1 fruit fly cellular context compared by ENCODE assay signal in genomic region chr2L:2765659-2766373, dm6.
A peak's percentile ranks its signal among the peaks of the same experiment; 100 is the strongest.
TF ChIP-seq lines count a peak whose summit lies in the region.

Gene Snx21, minus strand, starts transcription at chr2L:2765665.
Gene aph-1, plus strand, starts transcription at chr2L:2766233.

TF ChIP-seq in whole organism, embryonic, 481 proteins besides CTCF, POLR2A, EP300 and RAD21 (continued from another document and continues in another):
- TF ChIP-seq HmgD (GFP tag; optimal IDR thresholded peaks at IDR 0.05; lab: Kevin White, UChicago) = peak; percentile 81
- TF ChIP-seq pros (GFP tag; optimal IDR thresholded peaks at IDR 0.05; lab: Kevin White, UChicago) = peak; percentile 46
- no peak for TF ChIP-seq CG15479 (GFP tag; optimal IDR thresholded peaks at IDR 0.05; lab: Kevin White, UChicago)
- TF ChIP-seq crc (GFP tag; optimal IDR thresholded peaks at IDR 0.05; lab: Kevin White, UChicago) = peak; percentile 74
- peak; percentile 86 for TF ChIP-seq org-1 (GFP tag; optimal IDR thresholded peaks at IDR 0.05; lab: Kevin White, UChicago)
- TF ChIP-seq CG17359 (tag; optimal IDR thresholded peaks at IDR 0.05; lab: Kevin White, UChicago) = peak; percentile 92
- peak; percentile 83 for TF ChIP-seq danr (GFP tag; IDR thresholded peaks at IDR 0.05; lab: Robert Waterston, UW)
- no peak for TF ChIP-seq sc (optimal IDR thresholded peaks at IDR 0.05; lab: Kevin White, UChicago)
- TF ChIP-seq sc (GFP tag; optimal IDR thresholded peaks at IDR 0.05; lab: Kevin White, UChicago) = peak; percentile 87
- peak; percentile 34 for TF ChIP-seq ftz-f1 (GFP tag; optimal IDR thresholded peaks at IDR 0.05; lab: Kevin White, UChicago)
- peak; percentile 85 for TF ChIP-seq ems (GFP tag; optimal IDR thresholded peaks at IDR 0.05; lab: Kevin White, UChicago)
- peak; percentile 72 for TF ChIP-seq gt (GFP tag; IDR thresholded peaks at IDR 0.05; lab: Robert Waterston, UW)
- peak; percentile 84 for TF ChIP-seq kah (GFP tag; optimal IDR thresholded peaks at IDR 0.05; lab: Kevin White, UChicago)
- TF ChIP-seq p53 (GFP tag; optimal IDR thresholded peaks at IDR 0.05; lab: Kevin White, UChicago) = peak; percentile 77
- peak; percentile 77 for TF ChIP-seq Ets97D (GFP tag; optimal IDR thresholded peaks at IDR 0.05; lab: Kevin White, UChicago)
- TF ChIP-seq Usf (GFP tag; optimal IDR thresholded peaks at IDR 0.05; lab: Kevin White, UChicago) = peak; percentile 83
- no peak for TF ChIP-seq Tbp (GFP tag; optimal IDR thresholded peaks at IDR 0.05; lab: Kevin White, UChicago)
- peak; percentile 91 for TF ChIP-seq CG17385 (GFP tag; optimal IDR thresholded peaks at IDR 0.05; lab: Kevin White, UChicago)
- TF ChIP-seq CG8388 (GFP tag; optimal IDR thresholded peaks at IDR 0.05; lab: Kevin White, UChicago) = peak; percentile 90
- peak; percentile 93 for TF ChIP-seq CG18599 (GFP tag; optimal IDR thresholded peaks at IDR 0.05; lab: Kevin White, UChicago)
- no peak; the same call in 1 of the 2 replicates for TF ChIP-seq gsb (GFP tag; IDR thresholded peaks at IDR 0.05; lab: Robert Waterston, UW)
- peak; percentile 80 for TF ChIP-seq ssp (GFP tag; IDR thresholded peaks at IDR 0.05; lab: Robert Waterston, UW)
- peak; percentile 80 for TF ChIP-seq salm (tag; optimal IDR thresholded peaks at IDR 0.05; lab: Kevin White, UChicago)
- peak; percentile 92 for TF ChIP-seq CG32532 (GFP tag; IDR thresholded peaks at IDR 0.05; lab: Robert Waterston, UW)
- TF ChIP-seq chn (GFP tag; optimal IDR thresholded peaks at IDR 0.05; lab: Kevin White, UChicago) = peak; percentile 89
- peak; percentile 67 for TF ChIP-seq CG7987 (GFP tag; optimal IDR thresholded peaks at IDR 0.05; lab: Kevin White, UChicago)
- TF ChIP-seq mam (GFP tag; optimal IDR thresholded peaks at IDR 0.05; lab: Kevin White, UChicago) = peak; percentile 94
- no peak for TF ChIP-seq Dll (GFP tag; IDR thresholded peaks at IDR 0.05; lab: Robert Waterston, UW; ENCODE audit: partially characterized antibody)
- peak; percentile 93 for TF ChIP-seq CG4328 (GFP tag; optimal IDR thresholded peaks at IDR 0.05; lab: Kevin White, UChicago)
- peak; percentile 93 for TF ChIP-seq CG11695 (GFP tag; IDR thresholded peaks at IDR 0.05; lab: Robert Waterston, UW)
- no peak for TF ChIP-seq CG1832 (GFP tag; optimal IDR thresholded peaks at IDR 0.05; lab: Kevin White, UChicago)
- peak; percentile 90 for TF ChIP-seq Rfx (GFP tag; IDR thresholded peaks at IDR 0.05; lab: Robert Waterston, UW)
- peak in 1 of 2 experiments; percentile 58 for TF ChIP-seq Hr78 (GFP tag; optimal IDR thresholded peaks at IDR 0.05; lab: Kevin White, UChicago)
- TF ChIP-seq ewg (GFP tag; optimal IDR thresholded peaks at IDR 0.05; lab: Kevin White, UChicago) = peak; percentile 83
- peak; percentile 82; the same call in 2 of the 3 replicates for TF ChIP-seq CG3726 (GFP tag; IDR thresholded peaks at IDR 0.05; lab: Robert Waterston, UW)
- TF ChIP-seq CG15514 (GFP tag; optimal IDR thresholded peaks at IDR 0.05; lab: Kevin White, UChicago) = peak; percentile 84
- TF ChIP-seq CG6175 (GFP tag; IDR thresholded peaks at IDR 0.05; lab: Robert Waterston, UW) = peak; percentile 60
- peak; percentile 88 for TF ChIP-seq Hand (GFP tag; optimal IDR thresholded peaks at IDR 0.05; lab: Kevin White, UChicago)
- TF ChIP-seq CG7839 (tag; optimal IDR thresholded peaks at IDR 0.05; lab: Kevin White, UChicago) = peak; percentile 96
- peak; percentile 84 for TF ChIP-seq CG1233 (GFP tag; optimal IDR thresholded peaks at IDR 0.05; lab: Kevin White, UChicago)
- peak; percentile 77 for TF ChIP-seq exex (tag; optimal IDR thresholded peaks at IDR 0.05; lab: Kevin White, UChicago)
- TF ChIP-seq NfI (GFP tag; optimal IDR thresholded peaks at IDR 0.05; lab: Kevin White, UChicago) = peak; percentile 91
- TF ChIP-seq CG11456 (GFP tag; IDR thresholded peaks at IDR 0.05; lab: Robert Waterston, UW) = peak; percentile 88
- TF ChIP-seq zf30C (GFP tag; optimal IDR thresholded peaks at IDR 0.05; lab: Kevin White, UChicago) = no peak
- TF ChIP-seq ind (GFP tag; optimal IDR thresholded peaks at IDR 0.05; lab: Kevin White, UChicago) = peak; percentile 93
- peak; percentile 90 for TF ChIP-seq CG9932 (GFP tag; IDR thresholded peaks at IDR 0.05; lab: Robert Waterston, UW)
- peak; percentile 28; the same call in 1 of the 2 replicates for TF ChIP-seq CG13287 (GFP tag; IDR thresholded peaks at IDR 0.05; lab: Robert Waterston, UW; ENCODE audit: partially characterized antibody)
- TF ChIP-seq CG10366 (GFP tag; IDR thresholded peaks at IDR 0.05; lab: Robert Waterston, UW) = peak; percentile 85
- TF ChIP-seq MBD-R2 (GFP tag; IDR thresholded peaks at IDR 0.05; lab: Robert Waterston, UW) = peak; percentile 84; the same call in 1 of the 2 replicates
- TF ChIP-seq CG6272 (GFP tag; IDR thresholded peaks at IDR 0.05; lab: Robert Waterston, UW) = peak; percentile 80
- peak; percentile 98 for TF ChIP-seq sens (GFP tag; lab: Kevin White, UChicago)
- TF ChIP-seq Dip3 (GFP tag; optimal IDR thresholded peaks at IDR 0.05; lab: Kevin White, UChicago) = peak; percentile 93
- peak; percentile 77 for TF ChIP-seq Mes4 (GFP tag; optimal IDR thresholded peaks at IDR 0.05; lab: Kevin White, UChicago)
- TF ChIP-seq kay (GFP tag; optimal IDR thresholded peaks at IDR 0.05; lab: Kevin White, UChicago) = peak; percentile 92
- peak; percentile 74 for TF ChIP-seq Gsc (GFP tag; IDR thresholded peaks at IDR 0.05; lab: Robert Waterston, UW)
- peak; percentile 75 for TF ChIP-seq disco-r (GFP tag; optimal IDR thresholded peaks at IDR 0.05; lab: Kevin White, UChicago)
- peak; percentile 94 for TF ChIP-seq Gug (GFP tag; IDR thresholded peaks at IDR 0.05; lab: Robert Waterston, UW)
- TF ChIP-seq grau (tag; optimal IDR thresholded peaks at IDR 0.05; lab: Kevin White, UChicago) = peak; percentile 93
- TF ChIP-seq btn (GFP tag; optimal IDR thresholded peaks at IDR 0.05; lab: Kevin White, UChicago) = peak; percentile 60
- peak; percentile 83 for TF ChIP-seq run (tag; optimal IDR thresholded peaks at IDR 0.05; lab: Kevin White, UChicago)
- TF ChIP-seq sim (GFP tag; IDR thresholded peaks at IDR 0.05; lab: Robert Waterston, UW) = peak; percentile 62; the same call in 1 of the 2 replicates
- peak; percentile 88 for TF ChIP-seq CG33557 (GFP tag; optimal IDR thresholded peaks at IDR 0.05; lab: Kevin White, UChicago)
- TF ChIP-seq Hr51 (GFP tag; optimal IDR thresholded peaks at IDR 0.05; lab: Kevin White, UChicago) = peak; percentile 90 to 95
- TF ChIP-seq phol (tag; optimal IDR thresholded peaks at IDR 0.05; lab: Kevin White, UChicago) = peak; percentile 93
- peak; percentile 76 to 91 for TF ChIP-seq chif (GFP tag; optimal IDR thresholded peaks at IDR 0.05; lab: Kevin White, UChicago)
- TF ChIP-seq CG7271 (tag; optimal IDR thresholded peaks at IDR 0.05; lab: Kevin White, UChicago) = peak; percentile 56
- no peak; the same call in 1 of the 2 replicates for TF ChIP-seq Bgb (GFP tag; IDR thresholded peaks at IDR 0.05; lab: Robert Waterston, UW; ENCODE audit: partially characterized antibody)
- TF ChIP-seq Dek (tag; optimal IDR thresholded peaks at IDR 0.05; lab: Kevin White, UChicago) = peak; percentile 91
- peak; percentile 63 for TF ChIP-seq schlank (tag; optimal IDR thresholded peaks at IDR 0.05; lab: Kevin White, UChicago)
- TF ChIP-seq dimm (GFP tag; IDR thresholded peaks at IDR 0.05; lab: Robert Waterston, UW) = no peak
- peak; percentile 71 for TF ChIP-seq Neu2 (GFP tag; optimal IDR thresholded peaks at IDR 0.05; lab: Kevin White, UChicago; ENCODE audit: borderline replicate concordance)
- TF ChIP-seq Ssrp (tag; optimal IDR thresholded peaks at IDR 0.05; lab: Kevin White, UChicago) = peak; percentile 90
- TF ChIP-seq tap (tag; optimal IDR thresholded peaks at IDR 0.05; lab: Kevin White, UChicago) = peak; percentile 85
- peak; percentile 69 for TF ChIP-seq rib (GFP tag; IDR thresholded peaks at IDR 0.05; lab: Robert Waterston, UW)
- TF ChIP-seq Sox100B (GFP tag; optimal IDR thresholded peaks at IDR 0.05; lab: Kevin White, UChicago) = peak; percentile 93
- peak; percentile 87 for TF ChIP-seq CG11723 (GFP tag; optimal IDR thresholded peaks at IDR 0.05; lab: Kevin White, UChicago)
- TF ChIP-seq zfh1 (GFP tag; IDR thresholded peaks at IDR 0.05; lab: Robert Waterston, UW) = peak; percentile 86
- peak; percentile 95 for TF ChIP-seq CG15269 (tag; optimal IDR thresholded peaks at IDR 0.05; lab: Kevin White, UChicago)
- TF ChIP-seq CG34224 (GFP tag; IDR thresholded peaks at IDR 0.05; lab: Robert Waterston, UW; ENCODE audit: partially characterized antibody) = no peak
- peak; percentile 89 for TF ChIP-seq Atf6 (GFP tag; IDR thresholded peaks at IDR 0.05; lab: Robert Waterston, UW)
- peak; percentile 52 for TF ChIP-seq da (GFP tag; optimal IDR thresholded peaks at IDR 0.05; lab: Kevin White, UChicago)
- peak; percentile 90 for TF ChIP-seq fd96Cb (tag; optimal IDR thresholded peaks at IDR 0.05; lab: Kevin White, UChicago)
- TF ChIP-seq TFAM (GFP tag; optimal IDR thresholded peaks at IDR 0.05; lab: Kevin White, UChicago) = peak; percentile 16
- TF ChIP-seq CG7745 (tag; optimal IDR thresholded peaks at IDR 0.05; lab: Kevin White, UChicago) = no peak
- TF ChIP-seq nom (GFP tag; optimal IDR thresholded peaks at IDR 0.05; lab: Kevin White, UChicago) = peak; percentile 67
- peak; percentile 82 for TF ChIP-seq CG34376 (GFP tag; optimal IDR thresholded peaks at IDR 0.05; lab: Kevin White, UChicago)
- TF ChIP-seq Stat92E (GFP tag; optimal IDR thresholded peaks at IDR 0.05; lab: Kevin White, UChicago) = peak in 1 of 3 experiments; percentile 71
- peak; percentile 100 for TF ChIP-seq D19A (tag; optimal IDR thresholded peaks at IDR 0.05; lab: Kevin White, UChicago)
- peak; percentile 80 for TF ChIP-seq CrebB (tag; optimal IDR thresholded peaks at IDR 0.05; lab: Kevin White, UChicago)
- peak; percentile 47; the same call in 1 of the 2 replicates for TF ChIP-seq CG1024 (GFP tag; IDR thresholded peaks at IDR 0.05; lab: Robert Waterston, UW)
- TF ChIP-seq CG9609 (GFP tag; optimal IDR thresholded peaks at IDR 0.05; lab: Kevin White, UChicago) = peak; percentile 88
- TF ChIP-seq CG10565 (GFP tag; optimal IDR thresholded peaks at IDR 0.05; lab: Kevin White, UChicago) = peak; percentile 54
- TF ChIP-seq Myb (GFP tag; optimal IDR thresholded peaks at IDR 0.05; lab: Kevin White, UChicago) = peak; percentile 84
- no peak for TF ChIP-seq knrl (GFP tag; IDR thresholded peaks at IDR 0.05; lab: Robert Waterston, UW; ENCODE audit: partially characterized antibody)
- peak; percentile 83 for TF ChIP-seq trh (GFP tag; optimal IDR thresholded peaks at IDR 0.05; lab: Kevin White, UChicago)
- TF ChIP-seq CG14441 (GFP tag; IDR thresholded peaks at IDR 0.05; lab: Robert Waterston, UW) = peak; percentile 84
- peak; percentile 80 for TF ChIP-seq repo (GFP tag; optimal IDR thresholded peaks at IDR 0.05; lab: Kevin White, UChicago)
- peak; percentile 94 for TF ChIP-seq Oli (tag; optimal IDR thresholded peaks at IDR 0.05; lab: Kevin White, UChicago)
- TF ChIP-seq CG4854 (GFP tag; optimal IDR thresholded peaks at IDR 0.05; lab: Kevin White, UChicago) = peak; percentile 72
- TF ChIP-seq bigmax (GFP tag; optimal IDR thresholded peaks at IDR 0.05; lab: Kevin White, UChicago) = no peak
- peak; percentile 50 for TF ChIP-seq Lhr (GFP tag; optimal IDR thresholded peaks at IDR 0.05; lab: Kevin White, UChicago)
- peak; percentile 74 for TF ChIP-seq Adf1 (GFP tag; IDR thresholded peaks at IDR 0.05; lab: Robert Waterston, UW)
- TF ChIP-seq al (GFP tag; IDR thresholded peaks at IDR 0.05; lab: Robert Waterston, UW) = peak; percentile 81
- peak; percentile 94 for TF ChIP-seq dysf (GFP tag; IDR thresholded peaks at IDR 0.05; lab: Robert Waterston, UW)
- peak; percentile 74 for TF ChIP-seq Taf1 (GFP tag; IDR thresholded peaks at IDR 0.05; lab: Robert Waterston, UW)
- peak; percentile 40 for TF ChIP-seq hkb (optimal IDR thresholded peaks at IDR 0.05; lab: Kevin White, UChicago)
- TF ChIP-seq hkb (GFP tag; IDR thresholded peaks at IDR 0.05; lab: Robert Waterston, UW) = peak; percentile 91
- TF ChIP-seq Fer2 (tag; optimal IDR thresholded peaks at IDR 0.05; lab: Kevin White, UChicago) = peak; percentile 82
- TF ChIP-seq lab (GFP tag; optimal IDR thresholded peaks at IDR 0.05; lab: Kevin White, UChicago) = peak; percentile 95
- TF ChIP-seq ATbp (GFP tag; optimal IDR thresholded peaks at IDR 0.05; lab: Kevin White, UChicago) = peak; percentile 88
- TF ChIP-seq CG34422 (GFP tag; IDR thresholded peaks at IDR 0.05; lab: Robert Waterston, UW) = peak; percentile 91
- TF ChIP-seq Deaf1 (tag; optimal IDR thresholded peaks at IDR 0.05; lab: Kevin White, UChicago) = peak; percentile 75
- TF ChIP-seq CG4820 (GFP tag; optimal IDR thresholded peaks at IDR 0.05; lab: Kevin White, UChicago) = peak; percentile 87
- TF ChIP-seq NC2β (GFP tag; optimal IDR thresholded peaks at IDR 0.05; lab: Kevin White, UChicago) = peak; percentile 77
- TF ChIP-seq grn (GFP tag; optimal IDR thresholded peaks at IDR 0.05; lab: Kevin White, UChicago) = peak; percentile 25
- peak; percentile 94 for TF ChIP-seq Hr3 (GFP tag; optimal IDR thresholded peaks at IDR 0.05; lab: Kevin White, UChicago)
- no peak for TF ChIP-seq chinmo (GFP tag; IDR thresholded peaks at IDR 0.05; lab: Robert Waterston, UW; ENCODE audit: partially characterized antibody)
- TF ChIP-seq Pdp1 (GFP tag; optimal IDR thresholded peaks at IDR 0.05; lab: Kevin White, UChicago) = peak; percentile 78 to 91
- peak; percentile 12 for TF ChIP-seq pfk (GFP tag; optimal IDR thresholded peaks at IDR 0.05; lab: Kevin White, UChicago)
- TF ChIP-seq CG7556 (GFP tag; optimal IDR thresholded peaks at IDR 0.05; lab: Kevin White, UChicago) = peak; percentile 92
- TF ChIP-seq CG4730 (GFP tag; IDR thresholded peaks at IDR 0.05; lab: Robert Waterston, UW) = peak; percentile 79
- peak; percentile 78 for TF ChIP-seq Nf-YB (GFP tag; optimal IDR thresholded peaks at IDR 0.05; lab: Kevin White, UChicago)
- TF ChIP-seq CG32772 (GFP tag; IDR thresholded peaks at IDR 0.05; lab: Robert Waterston, UW) = peak; percentile 87; the same call in 1 of the 2 replicates
- peak; percentile 85 for TF ChIP-seq CG5245 (GFP tag; optimal IDR thresholded peaks at IDR 0.05; lab: Kevin White, UChicago)
- peak; percentile 87 for TF ChIP-seq Vsx1 (GFP tag; optimal IDR thresholded peaks at IDR 0.05; lab: Kevin White, UChicago)
- TF ChIP-seq bab2 (GFP tag; optimal IDR thresholded peaks at IDR 0.05; lab: Kevin White, UChicago) = peak; percentile 89
- no peak for TF ChIP-seq pan (optimal IDR thresholded peaks at IDR 0.05; lab: Kevin White, UChicago)
- TF ChIP-seq pan (GFP tag; optimal IDR thresholded peaks at IDR 0.05 in 1 of 2, IDR thresholded peaks at IDR 0.05 in 1 of 2) = peak in 1 of 2 experiments; percentile 88
- peak; percentile 74 for TF ChIP-seq CG5180 (GFP tag; optimal IDR thresholded peaks at IDR 0.05; lab: Kevin White, UChicago)
- no peak for TF ChIP-seq CG14860 (GFP tag; IDR thresholded peaks at IDR 0.05; lab: Robert Waterston, UW; ENCODE audit: partially characterized antibody)
